Fruit fly (Drosophila melanogaster) whole organism, embryonic: Measurements from ENCODE around the gene CG6607.

Experiments
- Adf1 ChIP-seq: fragments of 200-800 bp; sonication (Bioruptor generic); IDR thresholded peaks from 2 replicates; pipeline ENCODE4 v1.3.6; 2022; ENCODE audit warnings: missing biosample characterization, missing genetic modification characterization
- CG10565 ChIP-seq: fragments of 200-800 bp; sonication (Bioruptor generic); optimal IDR thresholded peaks from 3 replicates; lab custom pipeline; 2016; ENCODE audit warnings: missing biosample characterization, mild to moderate bottlenecking, missing genetic modification characterization
- CG10959 ChIP-seq: fragments of 200-800 bp; sonication (Bioruptor generic); IDR thresholded peaks from 2 replicates; pipeline ENCODE4 v1.3.6; 2022; ENCODE audit warnings: missing biosample characterization, missing genetic modification characterization
- CG11085 ChIP-seq: fragments of 200-800 bp; sonication (Bioruptor generic); IDR thresholded peaks from 2 replicates; pipeline ENCODE4 v1.3.6; 2022; ENCODE audit warnings: missing biosample characterization, missing genetic modification characterization
- CG11723 ChIP-seq: fragments of 200-800 bp; sonication (Bioruptor generic); optimal IDR thresholded peaks from 2 replicates; lab custom pipeline; 2017; ENCODE audit warnings: missing biosample characterization, mild to moderate bottlenecking, missing genetic modification characterization
- CG1233 ChIP-seq: fragments of 200-800 bp; sonication (Bioruptor generic); optimal IDR thresholded peaks from 4 replicates; lab custom pipeline; 2018; ENCODE audit warnings: missing biosample characterization, mild to moderate bottlenecking, missing genetic modification characterization
- CG13296 ChIP-seq: fragments of 200-800 bp; sonication (Bioruptor generic); optimal IDR thresholded peaks from 3 replicates; lab custom pipeline; 2018; ENCODE audit warnings: missing biosample characterization, mild to moderate bottlenecking, missing genetic modification characterization
- CG13775 ChIP-seq: fragments of 200-800 bp; sonication (Bioruptor generic); optimal IDR thresholded peaks from 3 replicates; lab custom pipeline; 2017; ENCODE audit warnings: missing biosample characterization, mild to moderate bottlenecking, missing genetic modification characterization
- CG14050 ChIP-seq: fragments of 200-800 bp; sonication (Bioruptor generic); IDR thresholded peaks from 3 replicates; pipeline ENCODE4 v1.3.6; 2022; ENCODE audit warnings: missing biosample characterization, missing genetic modification characterization
- CG1647 ChIP-seq: fragments of 200-800 bp; sonication (Bioruptor generic); optimal IDR thresholded peaks from 3 replicates; lab custom pipeline; 2016; ENCODE audit warnings: missing biosample characterization, missing genetic modification characterization
- CG3065 ChIP-seq: fragments of 200-800 bp; sonication (Bioruptor generic); optimal IDR thresholded peaks from 2 replicates; lab custom pipeline; 2016; ENCODE audit warnings: missing biosample characterization, missing genetic modification characterization
- CG33557 ChIP-seq: fragments of 200-800 bp; sonication (Bioruptor generic); optimal IDR thresholded peaks from 2 replicates; lab custom pipeline; 2019; ENCODE audit warnings: missing biosample characterization, mild to moderate bottlenecking, missing genetic modification characterization, moderate library complexity
- CG34376 ChIP-seq: fragments of 200-800 bp; sonication (Bioruptor generic); optimal IDR thresholded peaks from 2 replicates; lab custom pipeline; 2018; ENCODE audit warnings: missing biosample characterization, mild to moderate bottlenecking, missing genetic modification characterization
- CG4282 ChIP-seq: fragments of 200-800 bp; sonication (Bioruptor generic); optimal IDR thresholded peaks from 2 replicates; lab custom pipeline; 2016; ENCODE audit warnings: missing biosample characterization, missing genetic modification characterization
- CG43689 ChIP-seq: fragments of 200-800 bp; sonication (Bioruptor generic); IDR thresholded peaks from 2 replicates; pipeline ENCODE4 v1.3.6; 2022; ENCODE audit warnings: missing biosample characterization, missing genetic modification characterization
- CG4707 ChIP-seq: fragments of 200-800 bp; sonication (Bioruptor generic); optimal IDR thresholded peaks from 2 replicates; lab custom pipeline; 2018; ENCODE audit warnings: missing biosample characterization, mild to moderate bottlenecking, missing genetic modification characterization, moderate library complexity
- CG7786 ChIP-seq: fragments of 200-800 bp; sonication (Bioruptor generic); optimal IDR thresholded peaks from 2 replicates; lab custom pipeline; 2016; ENCODE audit warnings: missing biosample characterization, missing genetic modification characterization
- CG8281 ChIP-seq: fragments of 200-800 bp; sonication (Bioruptor generic); optimal IDR thresholded peaks from 2 replicates; lab custom pipeline; 2018; ENCODE audit warnings: missing biosample characterization, mild to moderate bottlenecking, missing genetic modification characterization, moderate library complexity
- CkIIα-i1 ChIP-seq: fragments of 200-800 bp; sonication (Bioruptor generic); IDR thresholded peaks from 2 replicates; pipeline ENCODE4 v1.3.6; 2022; ENCODE audit warnings: missing biosample characterization, missing genetic modification characterization
- CrebB ChIP-seq: fragments of 200-800 bp; sonication (Bioruptor generic); optimal IDR thresholded peaks from 3 replicates; lab custom pipeline; 2018; ENCODE audit warnings: missing biosample characterization, mild to moderate bottlenecking, missing genetic modification characterization
- D19A ChIP-seq: fragments of 200-800 bp; optimal IDR thresholded peaks from 3 replicates; lab custom pipeline; 2019; ENCODE audit warnings: missing biosample characterization, mild to moderate bottlenecking, missing genetic modification characterization, moderate library complexity
- Doc2 ChIP-seq: fragments of 200-800 bp; sonication (Bioruptor generic); IDR thresholded peaks from 2 replicates; pipeline ENCODE4 v1.3.6; 2022; ENCODE audit warnings: missing biosample characterization, missing genetic modification characterization
- Dp ChIP-seq: fragments of 200-800 bp; sonication (Bioruptor generic); optimal IDR thresholded peaks from 2 replicates; lab custom pipeline; 2018; ENCODE audit warnings: missing biosample characterization, mild to moderate bottlenecking, missing genetic modification characterization, moderate library complexity
- Dref ChIP-seq: fragments of 200-800 bp; sonication (Bioruptor generic); IDR thresholded peaks from 2 replicates; pipeline ENCODE4 v1.3.6; 2022; ENCODE audit warnings: missing biosample characterization, missing genetic modification characterization
- ERR ChIP-seq: fragments of 200-800 bp; sonication (Bioruptor generic); optimal IDR thresholded peaks from 2 replicates; lab custom pipeline; 2016; ENCODE audit warnings: missing biosample characterization, missing genetic modification characterization
- Ets65A ChIP-seq: fragments of 200-800 bp; sonication (Bioruptor generic); peaks from one replicate; lab custom pipeline; 2016; ENCODE audit warnings: missing biosample characterization, missing genetic modification characterization
- GATAe ChIP-seq: fragments of 200-800 bp; sonication (Bioruptor generic); conservative IDR thresholded peaks from 2 replicates; pipeline ENCODE4 v1.3.6; 2022; ENCODE audit warnings: missing biosample characterization, missing genetic modification characterization
- HLH3B ChIP-seq: fragments of 200-800 bp; sonication (Bioruptor generic); IDR thresholded peaks from 2 replicates; pipeline ENCODE4 v1.3.6; 2022; ENCODE audit warnings: missing biosample characterization, missing genetic modification characterization
- Mad ChIP-seq: fragments of 200-800 bp; sonication (Bioruptor generic); optimal IDR thresholded peaks from 2 replicates; lab custom pipeline; 2016; ENCODE audit warnings: missing biosample characterization, missing genetic modification characterization
- Myb ChIP-seq: fragments of 200-800 bp; sonication (Bioruptor generic); optimal IDR thresholded peaks from 2 replicates; lab custom pipeline; 2016; ENCODE audit warnings: missing biosample characterization, missing genetic modification characterization
- Ptx1 ChIP-seq: fragments of 200-800 bp; sonication (Bioruptor generic); IDR thresholded peaks from 2 replicates; pipeline ENCODE4 v1.3.6; 2022; ENCODE audit warnings: missing biosample characterization, missing genetic modification characterization
- Ravus ChIP-seq: fragments of 200-800 bp; sonication (Bioruptor generic); IDR thresholded peaks from 2 replicates; pipeline ENCODE4 v1.3.6; 2022; ENCODE audit warnings: missing biosample characterization, missing genetic modification characterization
- TFAM ChIP-seq: fragments of 200-800 bp; sonication (Bioruptor generic); optimal IDR thresholded peaks from 2 replicates; lab custom pipeline; 2017; ENCODE audit warnings: missing biosample characterization, missing genetic modification characterization, inconsistent platforms
- bowl ChIP-seq: fragments of 200-800 bp; sonication (Bioruptor generic); IDR thresholded peaks from 2 replicates; pipeline ENCODE4 v1.3.6; 2022; ENCODE audit warnings: missing biosample characterization, missing genetic modification characterization
- cas ChIP-seq: fragments of 200-800 bp; sonication (Bioruptor generic); IDR thresholded peaks from 2 replicates; pipeline ENCODE4 v1.3.6; 2022; ENCODE audit warnings: missing biosample characterization, missing genetic modification characterization
- chm ChIP-seq: fragments of 200-800 bp; sonication (Bioruptor generic); IDR thresholded peaks from 2 replicates; pipeline ENCODE4 v1.3.6; 2022; ENCODE audit warnings: missing biosample characterization, missing genetic modification characterization
- croc ChIP-seq: fragments of 200-800 bp; sonication (Bioruptor generic); conservative IDR thresholded peaks from 3 replicates; pipeline ENCODE4 v1.3.6; 2022; ENCODE audit warnings: missing biosample characterization, missing genetic modification characterization
- dmrt11E ChIP-seq: fragments of 200-800 bp; sonication (Bioruptor generic); optimal IDR thresholded peaks from 3 replicates; lab custom pipeline; 2018; ENCODE audit warnings: missing biosample characterization, mild to moderate bottlenecking, missing genetic modification characterization, moderate library complexity
- gsb ChIP-seq: fragments of 200-800 bp; sonication (Bioruptor generic); IDR thresholded peaks from 2 replicates; pipeline ENCODE4 v1.3.6; 2022; ENCODE audit warnings: missing biosample characterization, missing genetic modification characterization
- ham ChIP-seq: fragments of 200-800 bp; sonication (Bioruptor generic); IDR thresholded peaks from 2 replicates; pipeline ENCODE4 v1.3.6; 2022; ENCODE audit warnings: missing biosample characterization, missing genetic modification characterization
- kni ChIP-seq: fragments of 200-800 bp; sonication (Bioruptor generic); optimal IDR thresholded peaks from 3 replicates; lab custom pipeline; 2017; ENCODE audit warnings: mild to moderate bottlenecking, missing biosample characterization, missing genetic modification reagents, missing genetic modification characterization
- knrl ChIP-seq: fragments of 200-800 bp; sonication (Bioruptor generic); IDR thresholded peaks from 3 replicates; pipeline ENCODE4 v1.3.6; 2022; ENCODE audit warnings: missing biosample characterization, missing genetic modification characterization; ENCODE audit not compliant: partially characterized antibody
- mam ChIP-seq: fragments of 200-800 bp; sonication (Bioruptor generic); optimal IDR thresholded peaks from 3 replicates; lab custom pipeline; 2016; ENCODE audit warnings: missing biosample characterization, missing genetic modification characterization
- nmo ChIP-seq: fragments of 200-800 bp; sonication (Bioruptor generic); optimal IDR thresholded peaks from 2 replicates; lab custom pipeline; 2018; ENCODE audit warnings: missing biosample characterization, mild to moderate bottlenecking, missing genetic modification characterization, moderate library complexity
- oc ChIP-seq: fragments of 200-800 bp; sonication (Bioruptor generic); optimal IDR thresholded peaks from 2 replicates; lab custom pipeline; 2018; ENCODE audit warnings: missing biosample characterization, mild to moderate bottlenecking, missing genetic modification characterization, moderate library complexity
- org-1 ChIP-seq: fragments of 200-800 bp; sonication (Bioruptor generic); optimal IDR thresholded peaks from 2 replicates; lab custom pipeline; 2017; ENCODE audit warnings: missing biosample characterization, missing genetic modification characterization
- seq ChIP-seq: fragments of 200-800 bp; sonication (Bioruptor generic); IDR thresholded peaks from 2 replicates; pipeline ENCODE4 v1.3.6; 2022; ENCODE audit warnings: missing biosample characterization, missing genetic modification characterization
- sim ChIP-seq: fragments of 200-800 bp; sonication (Bioruptor generic); IDR thresholded peaks from 2 replicates; pipeline ENCODE4 v1.3.6; 2022; ENCODE audit warnings: missing biosample characterization, missing genetic modification characterization
- tup ChIP-seq: fragments of 200-800 bp; sonication (Bioruptor generic); optimal IDR thresholded peaks from 2 replicates; lab custom pipeline; 2016; ENCODE audit warnings: missing biosample characterization, mild to moderate bottlenecking, missing genetic modification characterization, moderate library complexity
- zen ChIP-seq: fragments of 200-800 bp; sonication (Bioruptor generic); optimal IDR thresholded peaks from 3 replicates; lab custom pipeline; 2018; ENCODE audit warnings: missing biosample characterization, mild to moderate bottlenecking, missing genetic modification characterization, moderate library complexity
- zfh1 ChIP-seq: fragments of 200-800 bp; sonication (Bioruptor generic); IDR thresholded peaks from 3 replicates; pipeline ENCODE4 v1.3.6; 2022; ENCODE audit warnings: missing biosample characterization, missing genetic modification characterization

CG6607 gene

dm6 chr3R:24557020-24557465 is 29.2 kb downstream of the CG6607 start (continued):
- TF ChIP-seq Dref (GFP tag; lab: Robert Waterston, UW), result no peak
- no peak; the same call in 1 of the 2 replicates for TF ChIP-seq ham (GFP tag; lab: Robert Waterston, UW)
- TF ChIP-seq croc, result no peak; the same call in 2 of the 3 replicates
- TF ChIP-seq ERR (GFP tag; lab: Kevin White, UChicago), result peak; percentile 50
- TF ChIP-seq seq, result no peak
- TF ChIP-seq CkIIα-i1 (GFP tag; lab: Robert Waterston, UW), result no peak
- no peak for TF ChIP-seq sim (GFP tag; lab: Robert Waterston, UW)
- peak; percentile 62 for TF ChIP-seq nmo (GFP tag; lab: Kevin White, UChicago)
- TF ChIP-seq CG13296, result peak; percentile 4
- no peak for TF ChIP-seq CG10959 (GFP tag; lab: Robert Waterston, UW)
- peak; percentile 77 for TF ChIP-seq mam
- TF ChIP-seq CG8281 (tag; lab: Kevin White, UChicago), result no peak
- TF ChIP-seq chm, result peak; percentile 73
- TF ChIP-seq Dp (GFP tag; lab: Kevin White, UChicago), result peak; percentile 18
- TF ChIP-seq CG3065 (GFP tag; lab: Kevin White, UChicago), result no peak
- peak; percentile 43; the same call in 1 of the 2 replicates for TF ChIP-seq gsb (GFP tag; lab: Robert Waterston, UW)
- peak; percentile 36 for TF ChIP-seq D19A (tag; lab: Kevin White, UChicago)
- peak; percentile 13 for TF ChIP-seq Myb (GFP tag; lab: Kevin White, UChicago)
- TF ChIP-seq Ets65A (GFP tag; lab: Kevin White, UChicago), result peak; percentile 93
- no peak for TF ChIP-seq CG11723 (GFP tag; lab: Kevin White, UChicago)
- peak; percentile 65 for TF ChIP-seq CG34376 (GFP tag; lab: Kevin White, UChicago)
- TF ChIP-seq CG11085 (GFP tag; lab: Robert Waterston, UW), result peak; percentile 74
- TF ChIP-seq CG1647 (GFP tag; lab: Kevin White, UChicago), result peak; percentile 5
- peak; percentile 61 for TF ChIP-seq CG7786
- TF ChIP-seq HLH3B, result peak; percentile 70
- peak; percentile 6 for TF ChIP-seq kni (GFP tag; lab: Kevin White, UChicago)
- TF ChIP-seq CG33557 (GFP tag; lab: Kevin White, UChicago), result peak; percentile 43
- TF ChIP-seq oc (tag; lab: Kevin White, UChicago), result no peak
- peak; percentile 52 for TF ChIP-seq CG4282 (GFP tag; lab: Kevin White, UChicago)
- no peak for TF ChIP-seq CG10565 (GFP tag; lab: Kevin White, UChicago)
- 0 out of 3 replicates have a peak, but pooled peaks have one; percentile 69 for TF ChIP-seq knrl (GFP tag; lab: Robert Waterston, UW)
- peak; percentile 45; the same call in 1 of the 2 replicates for TF ChIP-seq bowl (GFP tag; lab: Robert Waterston, UW)
- peak; percentile 41 for TF ChIP-seq dmrt11E (tag; lab: Kevin White, UChicago)
- TF ChIP-seq tup (GFP tag; lab: Kevin White, UChicago), result no peak
- TF ChIP-seq Adf1 (GFP tag; lab: Robert Waterston, UW), result peak; percentile 46; the same call in 1 of the 2 replicates
- TF ChIP-seq CrebB (tag; lab: Kevin White, UChicago), result no peak
- peak; percentile 74 for TF ChIP-seq Mad (GFP tag; lab: Kevin White, UChicago)
- TF ChIP-seq zfh1 (GFP tag; lab: Robert Waterston, UW), result peak; percentile 76
- no peak for TF ChIP-seq org-1
- no peak for TF ChIP-seq GATAe (GFP tag; lab: Robert Waterston, UW)
- peak; percentile 74 for TF ChIP-seq Ptx1 (GFP tag; lab: Robert Waterston, UW)
- no peak for TF ChIP-seq Ravus (GFP tag; lab: Robert Waterston, UW)
- TF ChIP-seq cas (GFP tag; lab: Robert Waterston, UW), result 0 out of 2 replicates have a peak, but pooled peaks have one; percentile 37
- peak; percentile 14 for TF ChIP-seq CG4707
- TF ChIP-seq TFAM (GFP tag; lab: Kevin White, UChicago), result no peak
- no peak for TF ChIP-seq CG43689 (GFP tag; lab: Robert Waterston, UW)
- TF ChIP-seq Doc2 (GFP tag; lab: Robert Waterston, UW), result no peak
- TF ChIP-seq CG14050 (GFP tag; lab: Robert Waterston, UW), result no peak; the same call in 2 of the 3 replicates
- peak; percentile 38 for TF ChIP-seq CG1233
- peak; percentile 17 for TF ChIP-seq CG13775 (GFP tag; lab: Kevin White, UChicago)
- peak; percentile 66 for TF ChIP-seq zen
